Worm (Caenorhabditis elegans): ENCODE results near the gene chup-1.

ce11 chrX:8796699-8797282 is 4.8 kb downstream of the chup-1 start, which contains the start of gene R04E5.7:
- TF ChIP-seq dao-5 (tag; optimal IDR thresholded peaks at IDR 0.05) (no peak), W03F9.2 (tag; optimal IDR thresholded peaks at IDR 0.05) (no peak)

All from whole organism, L4/young adult.